Worm (Caenorhabditis elegans) whole organism, L4 larva: Measurements from ENCODE around the gene his-71.

Source experiments
- F44E2.7 ChIP-seq: fragments of 200-800 bp; sonication (Bioruptor generic); IDR thresholded peaks from 2 replicates; pipeline ENCODE4 v2.1.2; 2022; ENCODE audit warnings: missing genetic modification characterization, missing compliant biosample characterization
- F49E8.2 ChIP-seq: sonication (generic microtip); optimal IDR thresholded peaks from 2 replicates; lab custom pipeline; 2016; ENCODE audit warnings: missing compliant biosample characterization, mild to moderate bottlenecking, missing genetic modification characterization, borderline replicate concordance
- R02D3.7 ChIP-seq: fragments of 150-350 bp; sonication (generic microtip); optimal IDR thresholded peaks from 3 replicates; lab custom pipeline; 2014; ENCODE audit warnings: missing biosample characterization, missing genetic modification characterization
- aha-1 ChIP-seq: fragments of 150-350 bp; peaks from one replicate; lab custom pipeline; 2014; ENCODE audit warnings: missing biosample characterization, missing genetic modification characterization
- aly-2 ChIP-seq: sonication (generic microtip); optimal IDR thresholded peaks from 2 replicates; lab custom pipeline; 2018; ENCODE audit warnings: missing biosample characterization, missing genetic modification characterization
- ceh-20 ChIP-seq: fragments of 200-800 bp; sonication (Bioruptor generic); IDR thresholded peaks from 2 replicates; pipeline ENCODE4 v1.3.6; 2022; ENCODE audit warnings: missing genetic modification reagents, missing genetic modification characterization, missing compliant biosample characterization
- ceh-82 ChIP-seq: sonication (generic microtip); optimal IDR thresholded peaks from 2 replicates; lab custom pipeline; 2017; ENCODE audit warnings: missing biosample characterization, missing genetic modification characterization
- ctbp-1 ChIP-seq: fragments of 200-800 bp; sonication (Bioruptor generic); IDR thresholded peaks from 2 replicates; pipeline ENCODE4 v1.3.6; 2022; ENCODE audit warnings: missing genetic modification reagents, missing genetic modification characterization, missing compliant biosample characterization
- daf-12 ChIP-seq: fragments of 150-350 bp; optimal IDR thresholded peaks from 2 replicates; lab custom pipeline; 2014; ENCODE audit warnings: missing biosample characterization, missing genetic modification reagents, missing genetic modification characterization
- daf-8 ChIP-seq: fragments of 200-800 bp; sonication (Bioruptor generic); IDR thresholded peaks from 2 replicates; pipeline ENCODE4 v1.3.6; 2022; ENCODE audit warnings: missing genetic modification characterization, missing compliant biosample characterization
- dmd-6 ChIP-seq: fragments of 200-800 bp; sonication (Bioruptor generic); IDR thresholded peaks from 2 replicates; pipeline ENCODE4 v1.3.6; 2022; ENCODE audit warnings: missing genetic modification reagents, missing genetic modification characterization, missing compliant biosample characterization
- dve-1 ChIP-seq: sonication (generic microtip); optimal IDR thresholded peaks from 2 replicates; lab custom pipeline; 2017; ENCODE audit warnings: antibody characterized with exemption, mild to moderate bottlenecking, missing genetic modification characterization, missing compliant biosample characterization; ENCODE audit not compliant: insufficient read depth
- gei-8 ChIP-seq: fragments of 200-800 bp; sonication (Bioruptor generic); optimal IDR thresholded peaks from 2 replicates; lab custom pipeline; 2018; ENCODE audit warnings: mild to moderate bottlenecking, missing genetic modification characterization, missing compliant biosample characterization
- hlh-11 ChIP-seq: fragments of 200-800 bp; sonication (Bioruptor generic); optimal IDR thresholded peaks from 2 replicates; lab custom pipeline; 2018; ENCODE audit warnings: mild to moderate bottlenecking, missing genetic modification characterization, missing compliant biosample characterization
- hlh-30 ChIP-seq: sonication (generic microtip); optimal IDR thresholded peaks from 2 replicates; lab custom pipeline; 2017; ENCODE audit warnings: antibody characterized with exemption, mild to moderate bottlenecking, missing genetic modification characterization, missing compliant biosample characterization; ENCODE audit not compliant: insufficient read depth
- hmg-1.1 ChIP-seq: fragments of 200-800 bp; sonication (Bioruptor generic); IDR thresholded peaks from 2 replicates; pipeline ENCODE4 v1.3.6; 2022; ENCODE audit warnings: missing genetic modification reagents, missing genetic modification characterization, missing compliant biosample characterization
- lim-7 ChIP-seq: fragments of 200-800 bp; sonication (Bioruptor generic); IDR thresholded peaks from 2 replicates; pipeline ENCODE4 v1.3.6; 2022; ENCODE audit warnings: missing genetic modification characterization, missing compliant biosample characterization
- lin-15B ChIP-seq: fragments of 150-350 bp; sonication (generic microtip); optimal IDR thresholded peaks from 3 replicates; lab custom pipeline; 2014; ENCODE audit warnings: missing biosample characterization, missing genetic modification characterization
- lin-39 ChIP-seq: fragments of 150-350 bp; optimal IDR thresholded peaks from 2 replicates; lab custom pipeline; 2014; ENCODE audit warnings: missing biosample characterization, missing genetic modification reagents, missing genetic modification characterization
- mdl-1 ChIP-seq, 2 experiments: fragments of 150-350 bp in 1 of 2; sonication (generic microtip) in 1 of 2; optimal IDR thresholded peaks; 2 replicates each; lab custom pipeline; 2014 to 2017; ENCODE audit warnings: missing biosample characterization in 2 of 2, missing genetic modification characterization in 2 of 2
- mep-1 ChIP-seq: fragments of 150-350 bp; sonication (generic microtip); optimal IDR thresholded peaks from 3 replicates; lab custom pipeline; 2014; ENCODE audit warnings: missing biosample characterization, missing genetic modification characterization
- nhr-10 ChIP-seq: fragments of 150-350 bp; optimal IDR thresholded peaks from 2 replicates; lab custom pipeline; 2014; ENCODE audit warnings: missing biosample characterization, missing genetic modification characterization
- nhr-11 ChIP-seq: fragments of 150-350 bp; optimal IDR thresholded peaks from 2 replicates; lab custom pipeline; 2014; ENCODE audit warnings: missing biosample characterization, missing genetic modification characterization
- nhr-111 ChIP-seq: fragments of 200-800 bp; sonication (Bioruptor generic); optimal IDR thresholded peaks from 2 replicates; lab custom pipeline; 2018; ENCODE audit warnings: mild to moderate bottlenecking, missing genetic modification characterization, missing compliant biosample characterization
- nhr-237 ChIP-seq: sonication (generic microtip); optimal IDR thresholded peaks from 2 replicates; lab custom pipeline; 2017; ENCODE audit warnings: missing biosample characterization, missing genetic modification characterization
- nhr-25 ChIP-seq: sonication (generic microtip); optimal IDR thresholded peaks from 2 replicates; lab custom pipeline; 2017; ENCODE audit warnings: missing genetic modification characterization, mild to moderate bottlenecking, missing compliant biosample characterization, antibody characterized with exemption, moderate library complexity, borderline replicate concordance; ENCODE audit not compliant: insufficient read depth
- nhr-28 ChIP-seq: fragments of 150-350 bp; optimal IDR thresholded peaks from 2 replicates; lab custom pipeline; 2014; ENCODE audit warnings: missing biosample characterization, missing genetic modification characterization
- nhr-48 ChIP-seq: sonication (generic microtip); optimal IDR thresholded peaks from 2 replicates; lab custom pipeline; 2016; ENCODE audit warnings: mild to moderate bottlenecking, missing genetic modification characterization, missing compliant biosample characterization
- nhr-6 ChIP-seq: fragments of 150-350 bp; optimal IDR thresholded peaks from 2 replicates; lab custom pipeline; 2014; ENCODE audit warnings: missing biosample characterization, missing genetic modification characterization
- nhr-76 ChIP-seq: fragments of 150-350 bp; optimal IDR thresholded peaks from 2 replicates; lab custom pipeline; 2014; ENCODE audit warnings: missing biosample characterization, missing genetic modification characterization
- nhr-77 ChIP-seq: fragments of 150-350 bp; optimal IDR thresholded peaks from 2 replicates; lab custom pipeline; 2014; ENCODE audit warnings: missing biosample characterization, missing genetic modification characterization
- pha-4 ChIP-seq, 2 experiments: fragments of 150-350 bp in 1 of 2; fragments of 200-800 bp in 1 of 2; sonication (Bioruptor generic) in 1 of 2; IDR thresholded peaks in 1 of 2; optimal IDR thresholded peaks in 1 of 2; 2 replicates each; pipeline versions ENCODE4 v1.3.6 to Lab custom; 2014 to 2022; ENCODE audit warnings: missing genetic modification characterization in 2 of 2, missing genetic modification reagents in 2 of 2, missing biosample characterization in 1 of 2, missing compliant biosample characterization in 1 of 2
- php-3 ChIP-seq: fragments of 200-800 bp; sonication (Bioruptor generic); IDR thresholded peaks from 2 replicates; pipeline ENCODE4 v1.3.6; 2022; ENCODE audit warnings: missing genetic modification reagents, missing genetic modification characterization, missing compliant biosample characterization
- pqm-1 ChIP-seq: sonication (generic microtip); optimal IDR thresholded peaks from 2 replicates; lab custom pipeline; 2017; ENCODE audit warnings: missing biosample characterization, missing genetic modification characterization
- sdz-12 ChIP-seq: fragments of 200-800 bp; sonication (Bioruptor generic); optimal IDR thresholded peaks from 2 replicates; lab custom pipeline; 2018; ENCODE audit warnings: mild to moderate bottlenecking, missing genetic modification characterization, missing compliant biosample characterization
- snpc-1.2 ChIP-seq: fragments of 200-800 bp; sonication (Bioruptor generic); IDR thresholded peaks from 2 replicates; pipeline ENCODE4 v1.3.6; 2022; ENCODE audit warnings: missing genetic modification reagents, missing genetic modification characterization, missing compliant biosample characterization
- snpc-4 ChIP-seq: fragments of 150-350 bp; optimal IDR thresholded peaks from 2 replicates; lab custom pipeline; 2014; ENCODE audit warnings: missing biosample characterization, missing genetic modification characterization
- spr-3 ChIP-seq: fragments of 200-800 bp; sonication (Bioruptor generic); optimal IDR thresholded peaks from 2 replicates; lab custom pipeline; 2018; ENCODE audit warnings: mild to moderate bottlenecking, missing genetic modification characterization, missing compliant biosample characterization
- tra-1 ChIP-seq: fragments of 200-800 bp; sonication (Bioruptor generic); IDR thresholded peaks from 2 replicates; pipeline ENCODE4 v1.3.6; 2022; ENCODE audit warnings: missing genetic modification reagents, missing genetic modification characterization, missing compliant biosample characterization
- unc-62 ChIP-seq, 3 experiments: fragments of 150-350 bp in 1 of 3; sonication (generic microtip); optimal IDR thresholded peaks in 2 of 3; peaks in 1 of 3; 1 replicate in 1 of 3; 2 replicates in 2 of 3; lab custom pipeline; 2014 to 2017; ENCODE audit warnings: missing biosample characterization in 3 of 3, missing genetic modification characterization in 3 of 3, missing genetic modification reagents in 3 of 3, missing genotype in 1 of 3
- vab-7 ChIP-seq: fragments of 200-800 bp; sonication (Bioruptor generic); IDR thresholded peaks from 2 replicates; pipeline ENCODE4 v1.3.6; 2022; ENCODE audit warnings: missing genetic modification reagents, missing genetic modification characterization, missing compliant biosample characterization
- zag-1 ChIP-seq: fragments of 150-350 bp; optimal IDR thresholded peaks from 2 replicates; lab custom pipeline; 2014; ENCODE audit warnings: missing biosample characterization, missing genetic modification characterization
- zip-2 ChIP-seq: fragments of 150-350 bp; optimal IDR thresholded peaks from 2 replicates; lab custom pipeline; 2014; ENCODE audit warnings: missing biosample characterization, missing genetic modification characterization
- ztf-11 ChIP-seq: fragments of 150-350 bp; optimal IDR thresholded peaks from 2 replicates; lab custom pipeline; 2014; ENCODE audit warnings: missing biosample characterization, missing genetic modification characterization

The his-71 gene

DNA sequence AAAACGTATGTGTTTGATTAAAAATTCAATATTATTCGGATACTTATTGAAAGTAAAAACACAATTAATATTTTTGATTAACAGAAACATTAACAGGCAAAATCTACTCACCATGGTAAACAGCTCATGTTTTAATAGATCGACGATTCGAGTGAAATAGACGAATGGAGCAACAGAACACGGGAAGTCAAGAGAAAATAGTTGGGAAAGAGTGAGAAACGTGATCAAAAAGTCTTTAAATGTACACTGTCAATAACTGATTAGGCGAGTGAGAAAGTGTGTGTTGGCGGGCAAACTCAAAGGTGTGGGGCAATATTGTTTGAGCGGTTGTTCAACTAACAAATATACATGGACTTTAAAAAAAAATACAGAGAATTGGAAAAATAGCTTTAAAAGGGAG, 16.1 kb upstream of the his-71 start, which contains the start of gene sdpn-1 (continued):
- TF ChIP-seq nhr-77 (tag; lab: Kevin White, UChicago) (peak; percentile 18), daf-8 (GFP tag; lab: Robert Waterston, UW) (no peak), pha-4 (GFP tag; IDR thresholded peaks at IDR 0.05; lab: Robert Waterston, UW) (no peak), pha-4 (tag; optimal IDR thresholded peaks at IDR 0.05; lab: Kevin White, UChicago) (no peak), pqm-1 (tag; lab: Kevin White, UChicago) (peak; percentile 43), F49E8.2 (tag; lab: Kevin White, UChicago) (no peak), nhr-6 (tag; lab: Kevin White, UChicago) (no peak), ceh-20 (GFP tag; lab: Robert Waterston, UW) (no peak), gei-8 (GFP tag; lab: Kevin White, UChicago) (no peak), nhr-237 (no peak), lin-15B (tag; lab: Kevin White, UChicago) (no peak), php-3 (GFP tag; lab: Robert Waterston, UW) (no peak), zag-1 (no peak), aha-1 (tag; lab: Kevin White, UChicago) (peak; percentile 6), nhr-11 (tag; lab: Kevin White, UChicago) (no peak), R02D3.7 (tag; lab: Kevin White, UChicago) (no peak), snpc-1.2 (no peak), lin-39 (tag; lab: Kevin White, UChicago) (no peak), ceh-82 (no peak), snpc-4 (tag; lab: Kevin White, UChicago) (no peak), dmd-6 (GFP tag; lab: Robert Waterston, UW) (peak; percentile 20; the same call in 1 of the 2 replicates), aly-2 (no peak), mdl-1 (tag; optimal IDR thresholded peaks at IDR 0.05; lab: Kevin White, UChicago) (no peak), dve-1 (tag; lab: Kevin White, UChicago) (peak; percentile 4), tra-1 (GFP tag; lab: Robert Waterston, UW) (no peak), ctbp-1 (GFP tag; lab: Robert Waterston, UW) (no peak), hlh-30 (tag; lab: Kevin White, UChicago) (peak; percentile 37), nhr-111 (GFP tag; lab: Kevin White, UChicago) (no peak), zip-2 (tag; lab: Kevin White, UChicago) (no peak)

ce11 chrX:7994486-7994885, 12.6 kb upstream of the his-71 start:
- TF ChIP-seq unc-62 (GFP tag; optimal IDR thresholded peaks at IDR 0.05 in 1 of 2; lab: Kevin White, UChicago) = peak in 1 of 2 experiments; percentile 92
- no peak for TF ChIP-seq unc-62 (tag; optimal IDR thresholded peaks at IDR 0.05; lab: Kevin White, UChicago)
- no peak for TF ChIP-seq spr-3 (GFP tag; lab: Kevin White, UChicago)

ce11 chrX:7992102-7992501, 10.2 kb upstream of the his-71 start:
- TF ChIP-seq daf-12 (tag; lab: Kevin White, UChicago) (no peak), ztf-11 (tag; lab: Kevin White, UChicago) (no peak), aha-1 (tag; lab: Kevin White, UChicago) (peak; percentile 83)

- peak in 1 of 2 experiments; percentile 50 for TF ChIP-seq mdl-1 (tag; optimal IDR thresholded peaks at IDR 0.05; lab: Kevin White, UChicago)
- TF ChIP-seq hlh-11 (tag; lab: Kevin White, UChicago) = peak; percentile 36
- peak; percentile 45 for TF ChIP-seq nhr-76 (tag; lab: Kevin White, UChicago)
- TF ChIP-seq nhr-48 = peak; percentile 60
- peak; percentile 35 for TF ChIP-seq nhr-25 (tag; lab: Kevin White, UChicago)
- no peak for TF ChIP-seq vab-7
- TF ChIP-seq sdz-12 (GFP tag; lab: Kevin White, UChicago) = no peak
- peak; percentile 54; the same call in 1 of the 2 replicates for TF ChIP-seq dmd-6 (GFP tag; lab: Robert Waterston, UW)
- TF ChIP-seq hlh-30 (tag; lab: Kevin White, UChicago) = peak; percentile 20
- TF ChIP-seq aha-1 (tag; lab: Kevin White, UChicago) = peak; percentile 52
- TF ChIP-seq F44E2.7 = no peak
- TF ChIP-seq nhr-28 (tag; lab: Kevin White, UChicago) = no peak
- TF ChIP-seq lim-7 (GFP tag; lab: Robert Waterston, UW) = no peak
- TF ChIP-seq nhr-10 (tag; lab: Kevin White, UChicago) = peak; percentile 76
- peak; percentile 21 for TF ChIP-seq mep-1
- no peak for TF ChIP-seq hmg-1.1
- TF ChIP-seq, all 104 proteins: peak for 10
These were observed 8.4 kb upstream of the his-71 start for ce11 chrX:7990282-7990681.
